Fruit fly (Drosophila melanogaster) whole organism: Measurements from ENCODE around the gene CG11000.

Experiments
- EcR ChIP-seq, 2 experiments: fragments of >200 bp; optimal IDR thresholded peaks; 2 replicates each; lab custom pipeline; 2017; ENCODE audit warnings: missing biosample characterization in 2 of 2, missing genetic modification characterization in 2 of 2, missing genetic modification reagents in 2 of 2
- pan ChIP-seq: fragments of >200 bp; optimal IDR thresholded peaks from 2 replicates; lab custom pipeline; 2017
- usp ChIP-seq: fragments of >200 bp; optimal IDR thresholded peaks from 2 replicates; lab custom pipeline; 2017; ENCODE audit warnings: missing biosample characterization, missing genetic modification characterization, mixed read lengths

CG11000 gene

DNA sequence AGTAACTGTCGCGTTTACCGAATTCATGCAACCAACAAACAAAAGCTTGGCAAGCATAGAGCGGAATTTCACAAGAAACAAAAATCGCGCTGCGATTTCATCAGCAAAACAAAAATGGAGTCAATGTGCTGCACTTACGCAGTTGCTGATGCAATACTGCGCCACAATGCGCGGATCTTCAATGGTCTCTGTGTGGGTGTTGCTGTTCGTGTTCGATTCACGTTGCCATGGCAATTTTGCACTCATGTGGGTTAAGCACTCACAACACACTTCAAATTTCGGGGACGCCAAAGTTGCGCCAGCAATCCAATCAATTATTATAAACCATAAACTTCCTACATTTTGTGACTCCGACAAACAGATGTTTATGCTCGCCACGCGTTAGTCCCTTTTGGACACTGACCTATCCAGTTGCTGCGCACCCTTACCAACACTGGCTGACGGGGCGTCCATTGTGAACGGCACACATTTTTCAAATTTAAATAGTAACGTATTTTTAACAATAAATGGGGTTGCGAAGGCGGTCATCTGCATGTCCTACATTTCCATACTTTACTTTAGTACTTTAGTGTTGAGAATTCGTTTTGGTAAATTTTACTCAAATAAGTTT is 60.0 kb downstream of the CG11000 start, which contains the start of gene CG2017:
TSS of gene CG2017 (minus strand) at position 374 of the 610 bp plus-strand sequence.
- TF ChIP-seq EcR (GFP tag; optimal IDR thresholded peaks at IDR 0.05; lab: Kevin White, UChicago) (no peak), usp (no peak), pan (lab: Kevin White, UChicago) (no peak)
